Worm (Caenorhabditis elegans): ENCODE data around the gene B0244.9.

DNA sequence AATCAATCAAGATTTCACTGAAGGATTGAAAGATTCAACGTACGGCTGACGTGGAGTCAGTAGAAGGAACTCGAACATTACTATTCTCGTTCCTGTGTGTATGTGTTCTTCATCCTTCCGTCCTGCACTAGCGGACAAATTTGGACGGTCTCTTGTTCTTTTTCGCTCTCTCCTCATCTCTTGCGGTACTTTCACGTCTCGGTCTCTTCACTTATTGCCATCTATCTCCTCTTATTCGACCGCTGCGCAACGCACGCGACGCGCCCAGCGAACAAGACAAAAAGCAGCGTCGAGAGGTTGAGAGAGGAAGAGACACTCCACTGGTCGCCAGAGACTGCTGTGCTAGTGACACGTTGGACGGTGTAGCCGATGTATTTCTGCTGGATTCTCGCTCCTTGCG, 15.4 kb downstream of the B0244.9 start:
- TF ChIP-seq ref-1 (GFP tag; conservative IDR thresholded peaks at IDR 0.05), result no peak
- TF ChIP-seq tab-1 (GFP tag; IDR thresholded peaks at IDR 0.05), result no peak

All from whole organism, midembryonic.